Worm (Caenorhabditis elegans): ENCODE data around the gene F56D5.9.

ce11 chrIV:9423095-9423494, 787 bp upstream of the F56D5.9 start, which contains the start of gene srxa-2:
- TF ChIP-seq pha-4 (tag; optimal IDR thresholded peaks at IDR 0.05) (no peak), daf-12 (tag; optimal IDR thresholded peaks at IDR 0.05) (no peak), jun-1 (tag; optimal IDR thresholded peaks at IDR 0.05) (no peak), mdl-1 (tag; optimal IDR thresholded peaks at IDR 0.05) (no peak), unc-62 (GFP tag; optimal IDR thresholded peaks at IDR 0.05) (no peak), nhr-28 (tag; optimal IDR thresholded peaks at IDR 0.05) (no peak), ztf-4 (tag; optimal IDR thresholded peaks at IDR 0.05) (no peak), snpc-4 (tag; optimal IDR thresholded peaks at IDR 0.05) (no peak), nhr-77 (tag; optimal IDR thresholded peaks at IDR 0.05) (no peak), lin-39 (tag; optimal IDR thresholded peaks at IDR 0.05) (no peak), hmg-11 (tag; optimal IDR thresholded peaks at IDR 0.05) (no peak), skn-1 (tag; optimal IDR thresholded peaks at IDR 0.05) (no peak), tbx-2 (tag; optimal IDR thresholded peaks at IDR 0.05) (no peak), aly-2 (tag; optimal IDR thresholded peaks at IDR 0.05) (no peak)

Data from whole organism, L3 larva.